Worm (Caenorhabditis elegans) whole organism, L4 larva: ENCODE measurements around the gene C18D11.3.

Source experiments
- daf-19 ChIP-seq: fragments of 200-800 bp; sonication (Bioruptor generic); conservative IDR thresholded peaks from 2 replicates; pipeline ENCODE4 v1.3.6; 2022; ENCODE audit warnings: missing genetic modification characterization, missing compliant biosample characterization
- dmd-6 ChIP-seq: fragments of 200-800 bp; sonication (Bioruptor generic); IDR thresholded peaks from 2 replicates; pipeline ENCODE4 v1.3.6; 2022; ENCODE audit warnings: missing genetic modification reagents, missing genetic modification characterization, missing compliant biosample characterization
- lin-13 ChIP-seq: fragments of 150-350 bp; optimal IDR thresholded peaks from 2 replicates; lab custom pipeline; 2014; ENCODE audit warnings: missing biosample characterization, missing genetic modification reagents, missing genetic modification characterization
- lir-3 ChIP-seq: sonication (generic microtip); optimal IDR thresholded peaks from 2 replicates; lab custom pipeline; 2016; ENCODE audit warnings: mild to moderate bottlenecking, missing genetic modification characterization, missing compliant biosample characterization
- nhr-237 ChIP-seq: sonication (generic microtip); optimal IDR thresholded peaks from 2 replicates; lab custom pipeline; 2017; ENCODE audit warnings: missing biosample characterization, missing genetic modification characterization
- nhr-28 ChIP-seq: fragments of 150-350 bp; optimal IDR thresholded peaks from 2 replicates; lab custom pipeline; 2014; ENCODE audit warnings: missing biosample characterization, missing genetic modification characterization
- nhr-48 ChIP-seq: sonication (generic microtip); optimal IDR thresholded peaks from 2 replicates; lab custom pipeline; 2016; ENCODE audit warnings: mild to moderate bottlenecking, missing genetic modification characterization, missing compliant biosample characterization
- php-3 ChIP-seq: fragments of 200-800 bp; sonication (Bioruptor generic); IDR thresholded peaks from 2 replicates; pipeline ENCODE4 v1.3.6; 2022; ENCODE audit warnings: missing genetic modification reagents, missing genetic modification characterization, missing compliant biosample characterization
- unc-130 ChIP-seq: sonication (generic microtip); optimal IDR thresholded peaks from 2 replicates; lab custom pipeline; 2016; ENCODE audit warnings: missing genetic modification reagents, missing genetic modification characterization, missing compliant biosample characterization
- unc-62 ChIP-seq, 3 experiments: fragments of 150-350 bp in 1 of 3; sonication (generic microtip); optimal IDR thresholded peaks in 2 of 3; peaks in 1 of 3; 1 replicate in 1 of 3; 2 replicates in 2 of 3; lab custom pipeline; 2014 to 2017; ENCODE audit warnings: missing biosample characterization in 3 of 3, missing genetic modification characterization in 3 of 3, missing genetic modification reagents in 3 of 3, missing genotype in 1 of 3

DNA sequence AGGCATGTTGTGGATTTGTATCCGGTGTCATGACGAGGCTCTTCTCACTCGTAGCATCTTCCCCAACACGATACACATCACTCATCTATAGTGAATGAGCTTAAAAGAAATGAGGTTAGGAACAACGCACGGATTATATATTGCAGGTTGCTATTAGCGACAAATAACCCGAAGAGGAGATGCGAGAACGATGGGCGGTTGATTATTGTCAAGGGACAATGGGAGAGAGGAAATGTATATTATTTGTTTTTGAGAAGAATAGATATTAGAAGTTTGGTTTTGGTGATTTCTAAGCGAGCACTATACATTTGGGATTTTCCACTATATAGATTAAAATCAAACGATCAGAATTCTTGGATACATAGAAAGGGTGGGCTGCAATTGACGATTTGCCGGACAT, 16.6 kb upstream of the C18D11.3 start, which contains the start of gene C18D11.7:
- TF ChIP-seq lir-3 (tag; lab: Kevin White, UChicago) (no peak), dmd-6 (GFP tag; lab: Robert Waterston, UW) (no peak), lin-13 (GFP tag; lab: Kevin White, UChicago) (no peak), daf-19 (GFP tag; lab: Robert Waterston, UW) (no peak), nhr-28 (tag; lab: Kevin White, UChicago) (no peak), nhr-48 (tag; lab: Kevin White, UChicago) (no peak), php-3 (GFP tag; lab: Robert Waterston, UW) (no peak), unc-62 (GFP tag; optimal IDR thresholded peaks at IDR 0.05 in 1 of 2; lab: Kevin White, UChicago) (peak in 1 of 2 experiments; percentile 2), unc-62 (tag; optimal IDR thresholded peaks at IDR 0.05; lab: Kevin White, UChicago) (no peak), nhr-237 (tag; lab: Kevin White, UChicago) (no peak), unc-130 (GFP tag; lab: Kevin White, UChicago) (no peak)
